Fruit fly (Drosophila melanogaster): ENCODE results near the gene CG5860.

CG5860 gene

DNA sequence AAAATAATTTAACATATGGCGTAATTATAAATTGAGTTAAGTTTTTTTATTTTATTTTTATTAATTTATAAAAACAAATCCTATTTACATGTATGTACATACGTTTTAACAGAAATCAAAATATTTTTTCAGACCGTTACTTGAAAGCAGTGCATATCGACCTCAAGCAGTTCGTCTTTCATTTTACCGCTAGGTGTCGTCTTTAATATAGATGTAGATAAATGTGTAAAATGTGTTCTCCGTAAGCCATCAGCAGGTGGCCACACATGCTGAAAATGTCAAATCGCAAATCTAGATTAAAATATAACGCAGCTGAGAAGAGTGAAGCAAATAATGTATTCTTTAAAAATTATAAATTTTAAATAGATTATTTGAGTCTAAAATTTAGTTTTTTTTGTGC lies 40.0 kb downstream of the CG5860 start (continued):
- no peak for TF ChIP-seq Doc3 (GFP tag; IDR thresholded peaks at IDR 0.05; ENCODE audit: partially characterized antibody)
- peak; percentile 69 for TF ChIP-seq CG6791 (GFP tag; IDR thresholded peaks at IDR 0.05; ENCODE audit: partially characterized antibody)
- peak; percentile 29 for TF ChIP-seq nmo (GFP tag; optimal IDR thresholded peaks at IDR 0.05)
- no peak for TF ChIP-seq btn (GFP tag; optimal IDR thresholded peaks at IDR 0.05)
- peak; percentile 16 for TF ChIP-seq CG9817 (tag; optimal IDR thresholded peaks at IDR 0.05)
- no peak for TF ChIP-seq tin (GFP tag; optimal IDR thresholded peaks at IDR 0.05)
- TF ChIP-seq Hand (GFP tag; optimal IDR thresholded peaks at IDR 0.05): no peak
- 0 out of 2 replicates have a peak, but pooled peaks have one; percentile 25 for TF ChIP-seq CG6272 (GFP tag; IDR thresholded peaks at IDR 0.05)
- TF ChIP-seq Awh (GFP tag; IDR thresholded peaks at IDR 0.05): no peak
- peak; percentile 12 for TF ChIP-seq CoRest (tag; optimal IDR thresholded peaks at IDR 0.05)
- no peak for TF ChIP-seq wek (GFP tag; optimal IDR thresholded peaks at IDR 0.05)
- TF ChIP-seq CG12391 (tag; optimal IDR thresholded peaks at IDR 0.05): no peak
- TF ChIP-seq cato (GFP tag; optimal IDR thresholded peaks at IDR 0.05; ENCODE audit: borderline replicate concordance): no peak
- TF ChIP-seq Dad (GFP tag; optimal IDR thresholded peaks at IDR 0.05): no peak
- no peak for TF ChIP-seq PHDP (tag; optimal IDR thresholded peaks at IDR 0.05)
- TF ChIP-seq CG31365 (tag; optimal IDR thresholded peaks at IDR 0.05): peak; percentile 97
- peak; percentile 18 for TF ChIP-seq gem (tag; optimal IDR thresholded peaks at IDR 0.05)
- TF ChIP-seq CG13296 (GFP tag; optimal IDR thresholded peaks at IDR 0.05): no peak
- TF ChIP-seq wor (GFP tag; IDR thresholded peaks at IDR 0.05): no peak
- no peak for TF ChIP-seq pzg (GFP tag; optimal IDR thresholded peaks at IDR 0.05)
- no peak for TF ChIP-seq scrt (GFP tag; optimal IDR thresholded peaks at IDR 0.05)
- TF ChIP-seq NC2β (GFP tag; optimal IDR thresholded peaks at IDR 0.05): no peak
- peak; percentile 45; the same call in 1 of the 3 replicates for TF ChIP-seq CG16813 (GFP tag; IDR thresholded peaks at IDR 0.05; ENCODE audit: partially characterized antibody)
- TF ChIP-seq amos (GFP tag; IDR thresholded peaks at IDR 0.05; ENCODE audit: partially characterized antibody): peak; percentile 62
- peak; percentile 28 for TF ChIP-seq CG3995 (GFP tag; optimal IDR thresholded peaks at IDR 0.05)
- TF ChIP-seq jumu (GFP tag; optimal IDR thresholded peaks at IDR 0.05): no peak
- no peak for TF ChIP-seq CG15696 (tag; optimal IDR thresholded peaks at IDR 0.05)
- TF ChIP-seq CG15011 (GFP tag; optimal IDR thresholded peaks at IDR 0.05): no peak
- TF ChIP-seq kah (GFP tag; optimal IDR thresholded peaks at IDR 0.05): peak; percentile 64
- TF ChIP-seq CG7786 (GFP tag; optimal IDR thresholded peaks at IDR 0.05): no peak
- TF ChIP-seq bbx (GFP tag; IDR thresholded peaks at IDR 0.05; ENCODE audit: partially characterized antibody): peak; percentile 48; the same call in 1 of the 2 replicates
- no peak for TF ChIP-seq CG12236 (GFP tag; optimal IDR thresholded peaks at IDR 0.05)
- no peak for TF ChIP-seq kni (GFP tag; optimal IDR thresholded peaks at IDR 0.05)
- TF ChIP-seq stc (GFP tag; IDR thresholded peaks at IDR 0.05): no peak
- TF ChIP-seq HLHmδ (GFP tag; optimal IDR thresholded peaks at IDR 0.05): no peak
- no peak for TF ChIP-seq CG2678 (tag; optimal IDR thresholded peaks at IDR 0.05)
- no peak for TF ChIP-seq CHES-1-like (GFP tag; optimal IDR thresholded peaks at IDR 0.05)
- TF ChIP-seq CG10321 (GFP tag; IDR thresholded peaks at IDR 0.05): no peak
- TF ChIP-seq Sin3A (optimal IDR thresholded peaks at IDR 0.05): no peak
- no peak for TF ChIP-seq bigmax (GFP tag; optimal IDR thresholded peaks at IDR 0.05)
- no peak for TF ChIP-seq hth (optimal IDR thresholded peaks at IDR 0.05)
- peak; percentile 28 for TF ChIP-seq Lhr (GFP tag; optimal IDR thresholded peaks at IDR 0.05)
- no peak for TF ChIP-seq zf30C (GFP tag; optimal IDR thresholded peaks at IDR 0.05)
- TF ChIP-seq Myb (GFP tag; optimal IDR thresholded peaks at IDR 0.05): peak; percentile 96
- no peak for TF ChIP-seq dysf (GFP tag; IDR thresholded peaks at IDR 0.05)
- TF ChIP-seq CG3847 (GFP tag; IDR thresholded peaks at IDR 0.05): peak; percentile 27; the same call in 1 of the 2 replicates
- no peak for TF ChIP-seq sd (tag; optimal IDR thresholded peaks at IDR 0.05)
- no peak for TF ChIP-seq CG3163 (GFP tag; optimal IDR thresholded peaks at IDR 0.05)

Data from whole organism, embryonic.